Worm (Caenorhabditis elegans) whole organism, mixed stage, embryonic: ENCODE results near the gene myo-5.

Source experiments
- cnd-1 ChIP-seq: fragments of 200-800 bp; sonication (Bioruptor generic); optimal IDR thresholded peaks from 2 replicates; lab custom pipeline; 2018; ENCODE audit warnings: mild to moderate bottlenecking, missing genetic modification characterization, missing compliant biosample characterization
- elt-1 ChIP-seq: sonication (generic microtip); optimal IDR thresholded peaks from 2 replicates; lab custom pipeline; 2017; ENCODE audit warnings: missing genetic modification characterization, mild to moderate bottlenecking, missing compliant biosample characterization, antibody characterized with exemption, moderate library complexity, borderline replicate concordance; ENCODE audit not compliant: insufficient read depth
- mep-1 ChIP-seq: fragments of 150-350 bp; optimal IDR thresholded peaks from 2 replicates; lab custom pipeline; 2017; ENCODE audit warnings: missing biosample characterization, missing genetic modification reagents, missing genetic modification characterization, inconsistent platforms
- nhr-237 ChIP-seq: fragments of 150-350 bp; optimal IDR thresholded peaks from 2 replicates; lab custom pipeline; 2014; ENCODE audit warnings: missing biosample characterization, missing genetic modification characterization
- nhr-76 ChIP-seq: sonication (generic microtip); optimal IDR thresholded peaks from 2 replicates; lab custom pipeline; 2017; ENCODE audit warnings: missing biosample characterization, missing genetic modification characterization
- sptf-1 ChIP-seq: sonication (generic microtip); optimal IDR thresholded peaks from 2 replicates; lab custom pipeline; 2017; ENCODE audit warnings: mild to moderate bottlenecking, missing genetic modification characterization, moderate library complexity, missing compliant biosample characterization
- tbx-8 ChIP-seq: fragments of 200-800 bp; sonication (Bioruptor generic); optimal IDR thresholded peaks from 2 replicates; lab custom pipeline; 2018; ENCODE audit warnings: mild to moderate bottlenecking, missing genetic modification characterization, moderate library complexity, missing compliant biosample characterization
- unc-62 ChIP-seq: fragments of 150-350 bp; optimal IDR thresholded peaks from 2 replicates; lab custom pipeline; 2014; ENCODE audit warnings: missing biosample characterization, missing genetic modification reagents, missing genetic modification characterization
- zip-8 ChIP-seq: fragments of 150-350 bp; optimal IDR thresholded peaks from 2 replicates; lab custom pipeline; 2014; ENCODE audit warnings: missing biosample characterization, missing genetic modification characterization
- ztf-11 ChIP-seq: fragments of 150-350 bp; optimal IDR thresholded peaks from 2 replicates; lab custom pipeline; 2014; ENCODE audit warnings: missing biosample characterization, missing genetic modification characterization

DNA sequence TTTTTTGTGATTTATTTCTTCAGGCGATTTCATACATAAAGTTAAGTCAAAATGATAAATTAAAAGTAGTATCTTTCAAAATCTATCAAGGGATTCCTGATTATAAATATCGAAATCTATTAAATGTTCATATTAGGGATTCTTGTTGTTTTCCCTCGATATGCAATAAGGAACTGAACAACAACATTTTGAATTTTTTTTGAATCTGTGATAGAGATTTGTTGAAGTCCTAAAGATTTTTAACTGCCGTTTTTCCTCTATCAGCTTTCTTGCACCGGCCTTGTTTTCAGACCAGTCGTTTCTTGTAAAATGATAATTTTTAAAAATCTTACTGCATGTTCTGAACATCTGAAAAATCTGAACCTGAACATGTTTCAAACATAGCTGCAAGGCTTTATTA, 47.0 kb downstream of the myo-5 start:
- TF ChIP-seq elt-1 (no peak), nhr-76 (tag; lab: Kevin White, UChicago) (no peak), sptf-1 (tag; lab: Kevin White, UChicago) (no peak), mep-1 (no peak), tbx-8 (no peak), cnd-1 (no peak), unc-62 (GFP tag; lab: Kevin White, UChicago) (no peak), nhr-237 (no peak), zip-8 (tag; lab: Kevin White, UChicago) (no peak), ztf-11 (tag; lab: Kevin White, UChicago) (no peak)
